Fruit fly (Drosophila melanogaster) whole organism, embryonic: ENCODE measurements around the gene Pur-alpha.

Source experiments
- CG34376 ChIP-seq: fragments of 200-800 bp; sonication (Bioruptor generic); optimal IDR thresholded peaks from 2 replicates; lab custom pipeline; 2018; ENCODE audit warnings: missing biosample characterization, mild to moderate bottlenecking, missing genetic modification characterization
- Mad ChIP-seq: fragments of 200-800 bp; sonication (Bioruptor generic); optimal IDR thresholded peaks from 2 replicates; lab custom pipeline; 2016; ENCODE audit warnings: missing biosample characterization, missing genetic modification characterization
- eve ChIP-seq, 2 experiments: fragments of >200 bp; optimal IDR thresholded peaks; 2 replicates each; lab custom pipeline; 2017; ENCODE audit warnings: missing biosample characterization in 2 of 2, missing genetic modification characterization in 2 of 2
- toy ChIP-seq: fragments of 200-800 bp; sonication (Bioruptor generic); IDR thresholded peaks from 2 replicates; pipeline ENCODE4 v1.3.6; 2022; ENCODE audit warnings: missing biosample characterization, missing genetic modification characterization

dm6 chr4:576439-576838 is 18.6 kb downstream of the Pur-alpha start:
- TF ChIP-seq toy = no peak
- TF ChIP-seq CG34376 (GFP tag; lab: Kevin White, UChicago) = no peak
- TF ChIP-seq eve (GFP tag; optimal IDR thresholded peaks at IDR 0.05; lab: Kevin White, UChicago) = no peak
- TF ChIP-seq Mad (GFP tag; lab: Kevin White, UChicago) = no peak
